Fruit fly (Drosophila melanogaster) whole organism, embryonic: Measurements from ENCODE around the gene rhea.
A peak's percentile ranks its signal among the peaks of the same experiment; 100 is the strongest.

Experiments
- Adf1 ChIP-seq: fragments of 200-800 bp; sonication (Bioruptor generic); IDR thresholded peaks from 2 replicates; pipeline ENCODE4 v1.3.6; 2022; ENCODE audit warnings: missing biosample characterization, missing genetic modification characterization
- Asciz ChIP-seq: fragments of 200-800 bp; sonication (Bioruptor generic); optimal IDR thresholded peaks from 2 replicates; lab custom pipeline; 2017; ENCODE audit warnings: missing biosample characterization, mild to moderate bottlenecking, missing genetic modification characterization, missing genetic modification reagents
- Bgb ChIP-seq: fragments of 200-800 bp; sonication (Bioruptor generic); IDR thresholded peaks from 2 replicates; pipeline ENCODE4 v1.3.6; 2022; ENCODE audit warnings: missing biosample characterization, missing genetic modification characterization; ENCODE audit not compliant: partially characterized antibody
- CG10209 ChIP-seq: fragments of 200-800 bp; sonication (Bioruptor generic); optimal IDR thresholded peaks from 3 replicates; lab custom pipeline; 2017; ENCODE audit warnings: missing biosample characterization, mild to moderate bottlenecking, missing genetic modification characterization, missing genetic modification reagents
- CG10321 ChIP-seq: fragments of 200-800 bp; sonication (Bioruptor generic); IDR thresholded peaks from 2 replicates; pipeline ENCODE4 v1.3.6; 2022; ENCODE audit warnings: missing biosample characterization, missing genetic modification characterization
- CG12299 ChIP-seq: fragments of 200-800 bp; sonication (Bioruptor generic); optimal IDR thresholded peaks from 2 replicates; lab custom pipeline; 2018; ENCODE audit warnings: missing biosample characterization, mild to moderate bottlenecking, missing genetic modification characterization
- CG15269 ChIP-seq: fragments of 200-800 bp; sonication (Bioruptor generic); optimal IDR thresholded peaks from 2 replicates; lab custom pipeline; 2018; ENCODE audit warnings: missing biosample characterization, mild to moderate bottlenecking, missing genetic modification characterization, moderate library complexity
- CG16813 ChIP-seq: fragments of 200-800 bp; sonication (Bioruptor generic); IDR thresholded peaks from 3 replicates; pipeline ENCODE4 v1.3.6; 2022; ENCODE audit warnings: missing biosample characterization, missing genetic modification characterization; ENCODE audit not compliant: partially characterized antibody
- CG17361 ChIP-seq: fragments of 200-800 bp; sonication (Bioruptor generic); IDR thresholded peaks from 3 replicates; pipeline ENCODE4 v1.3.6; 2022; ENCODE audit warnings: missing biosample characterization, missing genetic modification characterization
- CG2116 ChIP-seq: fragments of 200-800 bp; sonication (Bioruptor generic); optimal IDR thresholded peaks from 3 replicates; lab custom pipeline; 2018; ENCODE audit warnings: missing biosample characterization, mild to moderate bottlenecking, missing genetic modification characterization
- CG2199 ChIP-seq: fragments of 200-800 bp; sonication (Bioruptor generic); IDR thresholded peaks from 3 replicates; pipeline ENCODE4 v1.3.6; 2022; ENCODE audit warnings: missing biosample characterization, missing genetic modification characterization
- CG2202 ChIP-seq: fragments of 200-800 bp; sonication (Bioruptor generic); optimal IDR thresholded peaks from 2 replicates; lab custom pipeline; 2018; ENCODE audit warnings: missing biosample characterization, mild to moderate bottlenecking, missing genetic modification characterization
- CG2889 ChIP-seq: fragments of 200-800 bp; sonication (Bioruptor generic); IDR thresholded peaks from 3 replicates; pipeline ENCODE4 v1.3.6; 2022; ENCODE audit warnings: missing biosample characterization, missing genetic modification characterization
- CG3065 ChIP-seq: fragments of 200-800 bp; sonication (Bioruptor generic); optimal IDR thresholded peaks from 2 replicates; lab custom pipeline; 2016; ENCODE audit warnings: missing biosample characterization, missing genetic modification characterization
- CG31388 ChIP-seq: fragments of 200-800 bp; sonication (Bioruptor generic); optimal IDR thresholded peaks from 2 replicates; lab custom pipeline; 2016; ENCODE audit warnings: missing biosample characterization, missing genetic modification characterization
- CG32532 ChIP-seq: fragments of 200-800 bp; sonication (Bioruptor generic); IDR thresholded peaks from 2 replicates; pipeline ENCODE4 v1.3.6; 2022; ENCODE audit warnings: missing biosample characterization, missing genetic modification characterization
- CG32772 ChIP-seq: fragments of 200-800 bp; sonication (Bioruptor generic); IDR thresholded peaks from 2 replicates; pipeline ENCODE4 v1.3.6; 2022; ENCODE audit warnings: missing biosample characterization, missing genetic modification characterization
- CG6272 ChIP-seq: fragments of 200-800 bp; sonication (Bioruptor generic); IDR thresholded peaks from 2 replicates; pipeline ENCODE4 v1.3.6; 2022; ENCODE audit warnings: missing biosample characterization, missing genetic modification characterization
- CG8478 ChIP-seq: fragments of >200 bp; optimal IDR thresholded peaks from 2 replicates; lab custom pipeline; 2018
- D19B ChIP-seq: fragments of 200-800 bp; sonication (Bioruptor generic); optimal IDR thresholded peaks from 2 replicates; lab custom pipeline; 2017; ENCODE audit warnings: missing biosample characterization, mild to moderate bottlenecking, missing genetic modification characterization
- Dfd ChIP-seq, 2 experiments: fragments of >200 bp; optimal IDR thresholded peaks; 2 replicates each; lab custom pipeline; 2017; ENCODE audit warnings: missing biosample characterization in 2 of 2, missing genetic modification characterization in 2 of 2
- Dip3 ChIP-seq: fragments of 200-800 bp; sonication (Bioruptor generic); optimal IDR thresholded peaks from 3 replicates; lab custom pipeline; 2016; ENCODE audit warnings: missing biosample characterization, missing genetic modification characterization
- Elba2 ChIP-seq: fragments of 200-800 bp; sonication (Bioruptor generic); optimal IDR thresholded peaks from 3 replicates; lab custom pipeline; 2016; ENCODE audit warnings: missing biosample characterization, missing genetic modification characterization
- Fer2 ChIP-seq: fragments of 200-800 bp; sonication (Bioruptor generic); optimal IDR thresholded peaks from 2 replicates; lab custom pipeline; 2018; ENCODE audit warnings: missing biosample characterization, mild to moderate bottlenecking, missing genetic modification characterization, moderate library complexity
- Fer3 ChIP-seq: fragments of 200-800 bp; sonication (Bioruptor generic); optimal IDR thresholded peaks from 2 replicates; lab custom pipeline; 2018; ENCODE audit warnings: missing biosample characterization, mild to moderate bottlenecking, missing genetic modification characterization, moderate library complexity
- Hey ChIP-seq: fragments of 200-800 bp; sonication (Bioruptor generic); optimal IDR thresholded peaks from 3 replicates; lab custom pipeline; 2018; ENCODE audit warnings: missing biosample characterization, mild to moderate bottlenecking, missing genetic modification characterization
- Kr ChIP-seq: fragments of 200-800 bp; sonication (Bioruptor generic); optimal IDR thresholded peaks from 2 replicates; lab custom pipeline; 2017; ENCODE audit warnings: missing biosample characterization, mild to moderate bottlenecking, missing genetic modification characterization
- Mrtf ChIP-seq: fragments of 200-800 bp; sonication (Bioruptor generic); IDR thresholded peaks from 3 replicates; pipeline ENCODE4 v1.3.6; 2022; ENCODE audit warnings: missing biosample characterization, missing genetic modification characterization
- NfI ChIP-seq: fragments of 200-800 bp; sonication (Bioruptor generic); optimal IDR thresholded peaks from 3 replicates; lab custom pipeline; 2018; ENCODE audit warnings: missing biosample characterization, mild to moderate bottlenecking, missing genetic modification characterization, moderate library complexity
- Oli ChIP-seq: fragments of 200-800 bp; sonication (Bioruptor generic); optimal IDR thresholded peaks from 2 replicates; lab custom pipeline; 2018; ENCODE audit warnings: missing biosample characterization, mild to moderate bottlenecking, missing genetic modification characterization, moderate library complexity
- Taf1 ChIP-seq: fragments of 200-800 bp; sonication (Bioruptor generic); IDR thresholded peaks from 2 replicates; pipeline ENCODE4 v1.3.6; 2022; ENCODE audit warnings: missing biosample characterization, missing genetic modification characterization
- amos ChIP-seq: fragments of 200-800 bp; sonication (Bioruptor generic); IDR thresholded peaks from 2 replicates; pipeline ENCODE4 v1.3.6; 2022; ENCODE audit warnings: missing biosample characterization, missing genetic modification characterization; ENCODE audit not compliant: partially characterized antibody
- cato ChIP-seq: fragments of 200-800 bp; sonication (Bioruptor generic); optimal IDR thresholded peaks from 2 replicates; lab custom pipeline; 2016; ENCODE audit warnings: missing biosample characterization, missing genetic modification characterization, borderline replicate concordance
- chinmo ChIP-seq: fragments of 200-800 bp; sonication (Bioruptor generic); IDR thresholded peaks from 4 replicates; pipeline ENCODE4 v1.3.6; 2022; ENCODE audit warnings: missing biosample characterization, missing genetic modification characterization; ENCODE audit not compliant: partially characterized antibody
- ci ChIP-seq: fragments of 200-800 bp; sonication (Bioruptor generic); IDR thresholded peaks from 3 replicates; pipeline ENCODE4 v1.3.6; 2022; ENCODE audit warnings: missing biosample characterization, missing genetic modification characterization
- crp ChIP-seq, 2 experiments: fragments of 200-800 bp; sonication (Bioruptor generic); optimal IDR thresholded peaks; 2 replicates in 1 of 2; 3 replicates in 1 of 2; lab custom pipeline; 2017; ENCODE audit warnings: missing biosample characterization in 2 of 2, missing genetic modification characterization in 2 of 2, mild to moderate bottlenecking in 1 of 2, moderate library complexity in 1 of 2
- grn ChIP-seq: fragments of 200-800 bp; sonication (Bioruptor generic); optimal IDR thresholded peaks from 3 replicates; lab custom pipeline; 2017; ENCODE audit warnings: missing biosample characterization, missing genetic modification characterization
- hbn ChIP-seq: fragments of 200-800 bp; sonication (Bioruptor generic); IDR thresholded peaks from 2 replicates; pipeline ENCODE4 v1.3.6; 2022; ENCODE audit warnings: missing biosample characterization, missing genetic modification characterization; ENCODE audit not compliant: partially characterized antibody
- her ChIP-seq: fragments of 200-800 bp; sonication (Bioruptor generic); optimal IDR thresholded peaks from 2 replicates; lab custom pipeline; 2016; ENCODE audit warnings: missing biosample characterization, missing genetic modification characterization
- knrl ChIP-seq: fragments of 200-800 bp; sonication (Bioruptor generic); IDR thresholded peaks from 3 replicates; pipeline ENCODE4 v1.3.6; 2022; ENCODE audit warnings: missing biosample characterization, missing genetic modification characterization; ENCODE audit not compliant: partially characterized antibody
- lbe ChIP-seq: fragments of 200-800 bp; sonication (Bioruptor generic); optimal IDR thresholded peaks from 2 replicates; lab custom pipeline; 2016; ENCODE audit warnings: missing biosample characterization, mild to moderate bottlenecking, missing genetic modification characterization
- luna ChIP-seq: fragments of 200-800 bp; sonication (Bioruptor generic); optimal IDR thresholded peaks from 2 replicates; lab custom pipeline; 2016; ENCODE audit warnings: missing biosample characterization, missing genetic modification characterization
- nerfin-1 ChIP-seq: fragments of 200-800 bp; sonication (Bioruptor generic); optimal IDR thresholded peaks from 3 replicates; lab custom pipeline; 2019; ENCODE audit warnings: missing biosample characterization, mild to moderate bottlenecking, missing genetic modification characterization, moderate library complexity
- oc ChIP-seq: fragments of 200-800 bp; sonication (Bioruptor generic); optimal IDR thresholded peaks from 2 replicates; lab custom pipeline; 2018; ENCODE audit warnings: missing biosample characterization, mild to moderate bottlenecking, missing genetic modification characterization, moderate library complexity
- pros ChIP-seq: fragments of 200-800 bp; sonication (Bioruptor generic); optimal IDR thresholded peaks from 3 replicates; lab custom pipeline; 2019; ENCODE audit warnings: missing biosample characterization, mild to moderate bottlenecking, missing genetic modification characterization, moderate library complexity
- repo ChIP-seq: fragments of 200-800 bp; sonication (Bioruptor generic); optimal IDR thresholded peaks from 2 replicates; lab custom pipeline; 2016; ENCODE audit warnings: missing biosample characterization, missing genetic modification characterization
- salm ChIP-seq: fragments of 200-800 bp; sonication (Bioruptor generic); optimal IDR thresholded peaks from 2 replicates; lab custom pipeline; 2018; ENCODE audit warnings: missing biosample characterization, mild to moderate bottlenecking, missing genetic modification characterization
- sob ChIP-seq: fragments of 200-800 bp; sonication (Bioruptor generic); IDR thresholded peaks from 2 replicates; pipeline ENCODE4 v1.3.6; 2022; ENCODE audit warnings: missing biosample characterization, missing genetic modification characterization
- ssp ChIP-seq: fragments of 200-800 bp; sonication (Bioruptor generic); IDR thresholded peaks from 2 replicates; pipeline ENCODE4 v1.3.6; 2022; ENCODE audit warnings: missing biosample characterization, missing genetic modification characterization

The rhea gene

DNA sequence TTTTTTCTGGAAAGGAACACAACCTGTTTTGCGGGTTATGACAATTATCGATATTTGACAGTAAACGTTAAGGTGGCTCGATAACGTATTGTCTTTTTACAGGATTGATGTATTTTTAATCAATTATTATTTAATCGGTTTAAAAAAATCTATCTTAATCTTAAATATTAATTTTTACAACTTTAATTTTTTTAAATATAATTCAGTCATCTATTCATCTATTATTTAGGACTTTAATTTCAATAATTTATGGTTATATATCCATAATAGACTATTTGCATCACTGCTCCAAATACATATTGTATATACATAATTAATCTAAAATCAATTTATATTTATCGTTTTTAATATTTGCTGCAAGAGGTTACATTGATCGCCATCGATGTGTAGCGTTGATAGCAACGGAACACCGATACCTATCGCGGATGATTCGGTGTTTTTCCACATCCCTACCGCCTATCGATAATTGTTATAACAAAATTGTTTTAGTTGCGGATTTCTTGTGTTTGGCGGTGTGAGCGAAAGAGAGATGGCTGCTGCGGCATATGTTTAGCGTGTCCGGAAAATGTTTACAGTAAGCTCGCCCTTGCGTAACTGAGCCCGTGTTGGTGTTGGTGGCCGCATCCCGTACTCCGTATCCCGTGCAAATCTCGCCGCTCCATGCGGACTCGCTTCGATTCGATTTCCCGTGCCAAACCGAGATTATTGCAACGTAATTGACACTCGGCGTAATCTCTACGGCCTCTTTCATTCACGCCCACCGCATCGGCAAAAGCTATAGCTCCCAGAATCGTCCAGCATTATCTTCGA is 19.8 kb upstream of the rhea start, which contains the start of the genes GstO1 and foi (continued):
- TF ChIP-seq salm, result no peak
- TF ChIP-seq ssp, result peak; percentile 32; the same call in 1 of the 2 replicates
- TF ChIP-seq hbn, result peak; percentile 93
- no peak for TF ChIP-seq CG2889
- no peak for TF ChIP-seq CG2202 (tag; lab: Kevin White, UChicago)
- TF ChIP-seq ci, result peak; percentile 66; the same call in 2 of the 3 replicates
- TF ChIP-seq repo (GFP tag; lab: Kevin White, UChicago), result no peak
- peak; percentile 10 for TF ChIP-seq NfI (GFP tag; lab: Kevin White, UChicago)
- peak; percentile 52 for TF ChIP-seq lbe (GFP tag; lab: Kevin White, UChicago)
- TF ChIP-seq knrl, result peak; percentile 97
- TF ChIP-seq CG10209 (GFP tag; lab: Kevin White, UChicago), result peak; percentile 16
- TF ChIP-seq sob, result peak; percentile 57; the same call in 1 of the 2 replicates
- TF ChIP-seq CG3065 (GFP tag; lab: Kevin White, UChicago), result no peak
- peak; percentile 99 for TF ChIP-seq CG16813
- TF ChIP-seq CG6272 (GFP tag; lab: Robert Waterston, UW), result peak; percentile 60; the same call in 1 of the 2 replicates
- no peak for TF ChIP-seq CG2199
- TF ChIP-seq CG8478, result no peak
- no peak for TF ChIP-seq cato
- peak; percentile 3 for TF ChIP-seq CG15269
- TF ChIP-seq Fer2 (tag; lab: Kevin White, UChicago), result no peak
- no peak for TF ChIP-seq CG31388
- TF ChIP-seq amos (GFP tag; lab: Robert Waterston, UW), result peak; percentile 99
- TF ChIP-seq CG10321 (GFP tag; lab: Robert Waterston, UW), result 0 out of 2 replicates have a peak, but pooled peaks have one; percentile 30
- TF ChIP-seq Dfd (GFP tag; optimal IDR thresholded peaks at IDR 0.05; lab: Kevin White, UChicago), result no peak
- no peak for TF ChIP-seq Asciz (GFP tag; lab: Kevin White, UChicago)
- TF ChIP-seq oc (tag; lab: Kevin White, UChicago), result no peak
- peak; percentile 65; the same call in 1 of the 2 replicates for TF ChIP-seq CG32532 (GFP tag; lab: Robert Waterston, UW)
- TF ChIP-seq Oli (tag; lab: Kevin White, UChicago), result no peak
- no peak for TF ChIP-seq CG32772 (GFP tag; lab: Robert Waterston, UW)
- no peak for TF ChIP-seq crp (GFP tag; optimal IDR thresholded peaks at IDR 0.05; lab: Kevin White, UChicago)
- peak; percentile 98 for TF ChIP-seq chinmo (GFP tag; lab: Robert Waterston, UW)
- TF ChIP-seq D19B (GFP tag; lab: Kevin White, UChicago), result no peak
- peak; percentile 95 for TF ChIP-seq CG2116 (GFP tag; lab: Kevin White, UChicago)
- no peak for TF ChIP-seq Elba2 (GFP tag; lab: Kevin White, UChicago)
- TF ChIP-seq luna, result no peak
- TF ChIP-seq grn, result peak; percentile 35
- peak; percentile 26; the same call in 1 of the 2 replicates for TF ChIP-seq Adf1 (GFP tag; lab: Robert Waterston, UW)
- no peak for TF ChIP-seq pros (GFP tag; lab: Kevin White, UChicago)
- no peak for TF ChIP-seq Taf1 (GFP tag; lab: Robert Waterston, UW)
- TF ChIP-seq Kr (GFP tag; lab: Kevin White, UChicago), result no peak
- TF ChIP-seq Mrtf, result no peak
- no peak for TF ChIP-seq her (GFP tag; lab: Kevin White, UChicago)
- no peak for TF ChIP-seq CG12299
- peak; percentile 55; the same call in 1 of the 3 replicates for TF ChIP-seq CG17361 (GFP tag; lab: Robert Waterston, UW)
- no peak for TF ChIP-seq Fer3 (tag; lab: Kevin White, UChicago)
- TF ChIP-seq nerfin-1 (tag; lab: Kevin White, UChicago), result peak; percentile 22
- TF ChIP-seq Bgb, result peak; percentile 99
- TF ChIP-seq Hey, result no peak
- no peak for TF ChIP-seq Dip3 (GFP tag; lab: Kevin White, UChicago)
